Fruit fly (Drosophila melanogaster): ENCODE measurements around the gene dsb.

The dsb gene

dm6 chr3L:1910107-1910506 lies at the start of gene dsb:
TSS of gene dsb (minus strand) at chr3L:1910197.
- TF ChIP-seq Abd-B (GFP tag; optimal IDR thresholded peaks at IDR 0.05) (no peak), tai (GFP tag; optimal IDR thresholded peaks at IDR 0.05) (no peak), CrebA (GFP tag; optimal IDR thresholded peaks at IDR 0.05; ENCODE audit: borderline replicate concordance) (no peak)

- TF ChIP-seq psq (GFP tag; optimal IDR thresholded peaks at IDR 0.05) (peak; percentile 23), sage (GFP tag; optimal IDR thresholded peaks at IDR 0.05) (no peak)
Observed at dm6 chr3L:1947463-1948126, 37.6 kb upstream of the dsb start, which contains the start of the genes mu2 and Cnb. TSS of gene mu2 (minus strand) at chr3L:1947475. TSS of gene Cnb (plus strand) at chr3L:1947565.

- TF ChIP-seq CG9705 (GFP tag; optimal IDR thresholded peaks at IDR 0.05), result peak; percentile 4
- TF ChIP-seq OdsH (GFP tag; optimal IDR thresholded peaks at IDR 0.05), result no peak
- TF ChIP-seq foxo (GFP tag; optimal IDR thresholded peaks at IDR 0.05), result no peak
- TF ChIP-seq sage (GFP tag; optimal IDR thresholded peaks at IDR 0.05), result peak; percentile 47
Observed at dm6 chr3L:1940843-1941418, 30.9 kb upstream of the dsb start, which contains the start of gene Mfap1. TSS of gene Mfap1 (plus strand) at chr3L:1941068.

dm6 chr3L:1939983-1940504 lies 30.0 kb upstream of the dsb start:
- TF ChIP-seq Rel (GFP tag; optimal IDR thresholded peaks at IDR 0.05) (no peak), Rel (tag; optimal IDR thresholded peaks at IDR 0.05) (peak; percentile 26), OdsH (GFP tag; optimal IDR thresholded peaks at IDR 0.05) (no peak), Vsx2 (GFP tag; optimal IDR thresholded peaks at IDR 0.05; ENCODE audit: partially characterized antibody) (peak; percentile 5)

dm6 chr3L:1938767-1939166 lies 28.8 kb upstream of the dsb start, which contains the start of the genes CG46523 and CG5687:
TSS of gene CG46523 (minus strand) at chr3L:1939103.
TSS of gene CG5687 (minus strand) at chr3L:1939103.
- no peak for TF ChIP-seq Dif (GFP tag; optimal IDR thresholded peaks at IDR 0.05; ENCODE audit: partially characterized antibody)
- TF ChIP-seq lola (GFP tag; optimal IDR thresholded peaks at IDR 0.05), result no peak
- TF ChIP-seq Rel (GFP tag; optimal IDR thresholded peaks at IDR 0.05), result no peak
- peak; percentile 42 for TF ChIP-seq Rel (tag; optimal IDR thresholded peaks at IDR 0.05)

dm6 chr3L:1937469-1937868 lies 27.5 kb upstream of the dsb start:
- TF ChIP-seq Dif (GFP tag; optimal IDR thresholded peaks at IDR 0.05; ENCODE audit: partially characterized antibody) (no peak), usp (GFP tag; optimal IDR thresholded peaks at IDR 0.05) (no peak), brk (GFP tag; optimal IDR thresholded peaks at IDR 0.05) (no peak), Vsx2 (GFP tag; optimal IDR thresholded peaks at IDR 0.05; ENCODE audit: partially characterized antibody) (no peak), Myc (optimal IDR thresholded peaks at IDR 0.05) (no peak), jim (GFP tag; optimal IDR thresholded peaks at IDR 0.05) (no peak), br (GFP tag; optimal IDR thresholded peaks at IDR 0.05) (no peak), Hr83 (GFP tag; optimal IDR thresholded peaks at IDR 0.05; ENCODE audit: poor library complexity, severe bottlenecking) (no peak), Mio (GFP tag; optimal IDR thresholded peaks at IDR 0.05) (no peak), dmrt93B (GFP tag; optimal IDR thresholded peaks at IDR 0.05) (no peak), ey (GFP tag; optimal IDR thresholded peaks at IDR 0.05) (no peak), foxo (GFP tag; optimal IDR thresholded peaks at IDR 0.05) (peak in 1 of 2 experiments; percentile 4), sage (GFP tag; optimal IDR thresholded peaks at IDR 0.05) (no peak), Hnf4 (GFP tag; optimal IDR thresholded peaks at IDR 0.05) (no peak), CG32264 (GFP tag; optimal IDR thresholded peaks at IDR 0.05) (no peak), GATAd (GFP tag; optimal IDR thresholded peaks at IDR 0.05) (no peak), dsf (GFP tag; optimal IDR thresholded peaks at IDR 0.05; ENCODE audit: borderline replicate concordance) (no peak), pan (optimal IDR thresholded peaks at IDR 0.05) (no peak), HLH106 (tag; optimal IDR thresholded peaks at IDR 0.05) (peak; percentile 1), OdsH (GFP tag; optimal IDR thresholded peaks at IDR 0.05) (no peak), Jra (GFP tag; optimal IDR thresholded peaks at IDR 0.05) (no peak), CrebA (GFP tag; optimal IDR thresholded peaks at IDR 0.05; ENCODE audit: borderline replicate concordance) (no peak), fru (GFP tag; optimal IDR thresholded peaks at IDR 0.05) (peak; percentile 21), Abd-B (GFP tag; optimal IDR thresholded peaks at IDR 0.05) (no peak), rgr (GFP tag; optimal IDR thresholded peaks at IDR 0.05) (no peak), Dfd (GFP tag; optimal IDR thresholded peaks at IDR 0.05) (no peak), h (GFP tag; optimal IDR thresholded peaks at IDR 0.05) (peak; percentile 40), tai (GFP tag; optimal IDR thresholded peaks at IDR 0.05) (no peak), woc (GFP tag; optimal IDR thresholded peaks at IDR 0.05) (no peak), N (GFP tag; optimal IDR thresholded peaks at IDR 0.05) (no peak), sv (GFP tag; optimal IDR thresholded peaks at IDR 0.05) (no peak)
